Worm (Caenorhabditis elegans) whole organism, late embryonic: ENCODE data around the gene glr-4.

Source experiments
- C08G9.2 ChIP-seq: sonication (generic microtip); optimal IDR thresholded peaks from 2 replicates; lab custom pipeline; 2016; ENCODE audit warnings: mild to moderate bottlenecking, missing genetic modification characterization, moderate library complexity, missing compliant biosample characterization
- ama-1 ChIP-seq: fragments of 150-350 bp; optimal IDR thresholded peaks from 2 replicates; lab custom pipeline; 2014
- ceh-19 ChIP-seq: fragments of 200-800 bp; sonication (Bioruptor generic); optimal IDR thresholded peaks from 2 replicates; lab custom pipeline; 2018; ENCODE audit warnings: mild to moderate bottlenecking, missing genetic modification characterization, missing compliant biosample characterization
- pha-4 ChIP-seq: fragments of 150-350 bp; optimal IDR thresholded peaks from 2 replicates; lab custom pipeline; 2018; ENCODE audit warnings: missing biosample characterization, missing genetic modification reagents, missing genetic modification characterization
- pqm-1 ChIP-seq: sonication (generic microtip); optimal IDR thresholded peaks from 2 replicates; lab custom pipeline; 2016; ENCODE audit warnings: missing genetic modification characterization, missing compliant biosample characterization

ce11 chrII:7814215-7814614 is 20.1 kb upstream of the glr-4 start:
- TF ChIP-seq ama-1 = no peak
- TF ChIP-seq pqm-1 (tag; lab: Kevin White, UChicago) = no peak
- TF ChIP-seq C08G9.2 (tag; lab: Kevin White, UChicago) = no peak
- TF ChIP-seq ceh-19 = no peak
- no peak for TF ChIP-seq pha-4 (tag; lab: Kevin White, UChicago)
